Worm (Caenorhabditis elegans) whole organism, young adult: ENCODE results near the gene srg-11.
A peak's percentile ranks its signal among the peaks of the same experiment; 100 is the strongest.

Experiments used
- B0019.2 ChIP-seq: fragments of 200-800 bp; sonication (Bioruptor generic); conservative IDR thresholded peaks from 2 replicates; pipeline ENCODE4 v1.3.6; 2022; ENCODE audit warnings: missing genetic modification reagents, missing genetic modification characterization, missing compliant biosample characterization
- B0261.1 ChIP-seq: sonication (generic microtip); optimal IDR thresholded peaks from 2 replicates; lab custom pipeline; 2016; ENCODE audit warnings: mild to moderate bottlenecking, missing genetic modification characterization, moderate library complexity, missing compliant biosample characterization
- C06A6.2 ChIP-seq: fragments of 200-800 bp; sonication (Bioruptor generic); conservative IDR thresholded peaks from 2 replicates; pipeline ENCODE4 v1.3.6; 2022; ENCODE audit warnings: missing genetic modification characterization, missing compliant biosample characterization
- D2030.7 ChIP-seq: fragments of 200-800 bp; sonication (Bioruptor generic); IDR thresholded peaks from 2 replicates; pipeline ENCODE4 v1.3.6; 2022; ENCODE audit warnings: missing genetic modification reagents, missing genetic modification characterization, missing compliant biosample characterization
- F10E7.11 ChIP-seq: sonication (generic microtip); optimal IDR thresholded peaks from 2 replicates; lab custom pipeline; 2017; ENCODE audit warnings: mild to moderate bottlenecking, missing genetic modification characterization, moderate library complexity, missing compliant biosample characterization
- F33H1.4 ChIP-seq: fragments of 200-800 bp; sonication (Bioruptor generic); IDR thresholded peaks from 2 replicates; pipeline ENCODE4 v1.3.6; 2022; ENCODE audit warnings: missing genetic modification reagents, missing genetic modification characterization, missing compliant biosample characterization
- F39B2.1 ChIP-seq: fragments of 200-800 bp; sonication (Bioruptor generic); IDR thresholded peaks from 2 replicates; pipeline ENCODE4 v1.3.6; 2022; ENCODE audit warnings: missing genetic modification reagents, missing genetic modification characterization, missing compliant biosample characterization
- F52B5.7 ChIP-seq: sonication (generic microtip); optimal IDR thresholded peaks from 2 replicates; lab custom pipeline; 2016; ENCODE audit warnings: mild to moderate bottlenecking, missing genetic modification characterization, missing compliant biosample characterization
- F57A8.1 ChIP-seq: fragments of 200-800 bp; sonication (Bioruptor generic); optimal IDR thresholded peaks from 2 replicates; lab custom pipeline; 2018; ENCODE audit warnings: mild to moderate bottlenecking, missing genetic modification characterization, moderate library complexity, missing compliant biosample characterization
- K12H6.12 ChIP-seq: fragments of 200-800 bp; sonication (Bioruptor generic); optimal IDR thresholded peaks from 2 replicates; lab custom pipeline; 2018; ENCODE audit warnings: mild to moderate bottlenecking, missing genetic modification characterization, missing compliant biosample characterization
- aptf-3 ChIP-seq: fragments of 200-800 bp; sonication (Bioruptor generic); IDR thresholded peaks from 2 replicates; pipeline ENCODE4 v1.3.6; 2022; ENCODE audit warnings: missing genetic modification characterization, missing compliant biosample characterization
- athp-1 ChIP-seq: sonication (generic microtip); optimal IDR thresholded peaks from 2 replicates; lab custom pipeline; 2017; ENCODE audit warnings: mild to moderate bottlenecking, missing genetic modification characterization, missing compliant biosample characterization
- attf-5 ChIP-seq: fragments of 200-800 bp; sonication (Bioruptor generic); optimal IDR thresholded peaks from 2 replicates; lab custom pipeline; 2018; ENCODE audit warnings: mild to moderate bottlenecking, missing genetic modification characterization, missing compliant biosample characterization
- attf-6 ChIP-seq: fragments of 200-800 bp; sonication (Bioruptor generic); IDR thresholded peaks from 2 replicates; pipeline ENCODE4 v1.3.6; 2022; ENCODE audit warnings: missing genetic modification reagents, missing genetic modification characterization, missing compliant biosample characterization
- ceh-100 ChIP-seq: fragments of 200-800 bp; sonication (Bioruptor generic); IDR thresholded peaks from 2 replicates; pipeline ENCODE4 v1.3.6; 2022; ENCODE audit warnings: missing genetic modification reagents, missing genetic modification characterization, missing compliant biosample characterization
- ceh-27 ChIP-seq: fragments of 200-800 bp; sonication (Bioruptor generic); optimal IDR thresholded peaks from 2 replicates; lab custom pipeline; 2018; ENCODE audit warnings: mild to moderate bottlenecking, missing genetic modification characterization, moderate library complexity, missing compliant biosample characterization
- egl-44 ChIP-seq: fragments of 200-800 bp; sonication (Bioruptor generic); IDR thresholded peaks from 2 replicates; pipeline ENCODE4 v1.3.6; 2022; ENCODE audit warnings: missing genetic modification reagents, missing genetic modification characterization, missing compliant biosample characterization
- egrh-3 ChIP-seq: fragments of 200-800 bp; sonication (Bioruptor generic); IDR thresholded peaks from 2 replicates; pipeline ENCODE4 v1.3.6; 2022; ENCODE audit warnings: missing genetic modification reagents, missing genetic modification characterization, missing compliant biosample characterization
- gei-17 ChIP-seq: fragments of 200-800 bp; sonication (Bioruptor generic); optimal IDR thresholded peaks from 2 replicates; lab custom pipeline; 2018; ENCODE audit warnings: mild to moderate bottlenecking, missing genetic modification characterization, missing compliant biosample characterization
- hlh-12 ChIP-seq: sonication (generic microtip); optimal IDR thresholded peaks from 2 replicates; lab custom pipeline; 2016; ENCODE audit warnings: missing genetic modification characterization, missing compliant biosample characterization
- hlh-26 ChIP-seq: fragments of 200-800 bp; sonication (Bioruptor generic); conservative IDR thresholded peaks from 2 replicates; pipeline ENCODE4 v1.3.6; 2022; ENCODE audit warnings: missing genetic modification reagents, missing genetic modification characterization, missing compliant biosample characterization
- hmg-1.2 ChIP-seq: fragments of 200-800 bp; sonication (Bioruptor generic); IDR thresholded peaks from 2 replicates; pipeline ENCODE4 v1.3.6; 2022; ENCODE audit warnings: missing genetic modification reagents, missing genetic modification characterization, missing compliant biosample characterization
- lin-26 ChIP-seq: fragments of 200-800 bp; sonication (Bioruptor generic); IDR thresholded peaks from 2 replicates; pipeline ENCODE4 v1.3.6; 2022; ENCODE audit warnings: missing genetic modification reagents, missing genetic modification characterization, missing compliant biosample characterization
- lin-35 ChIP-seq, 3 experiments: fragments of 150-350 bp in 2 of 3; sonication (generic microtip) in 1 of 3; optimal IDR thresholded peaks; 2 replicates each; lab custom pipeline; 2014 to 2018; ENCODE audit warnings: missing biosample characterization in 3 of 3, missing genetic modification characterization in 3 of 3, missing genetic modification reagents in 3 of 3
- lir-1 ChIP-seq: fragments of 200-800 bp; sonication (Bioruptor generic); conservative IDR thresholded peaks from 2 replicates; pipeline ENCODE4 v1.3.6; 2022; ENCODE audit warnings: missing genetic modification reagents, missing genetic modification characterization, missing compliant biosample characterization
- madf-10 ChIP-seq: sonication (generic microtip); optimal IDR thresholded peaks from 2 replicates; lab custom pipeline; 2016; ENCODE audit warnings: mild to moderate bottlenecking, missing genetic modification characterization, missing compliant biosample characterization
- mcd-1 ChIP-seq: fragments of 200-800 bp; sonication (Bioruptor generic); IDR thresholded peaks from 2 replicates; pipeline ENCODE4 v1.3.6; 2022; ENCODE audit warnings: missing genetic modification reagents, missing genetic modification characterization, missing compliant biosample characterization
- nfya-1 ChIP-seq: sonication (generic microtip); optimal IDR thresholded peaks from 2 replicates; lab custom pipeline; 2017; ENCODE audit warnings: antibody characterized with exemption, missing compliant biosample characterization, missing genetic modification characterization, borderline replicate concordance; ENCODE audit not compliant: insufficient read depth
- nhr-80 ChIP-seq: sonication (generic microtip); optimal IDR thresholded peaks from 2 replicates; lab custom pipeline; 2016; ENCODE audit warnings: missing genetic modification characterization, missing compliant biosample characterization
- snpc-1.1 ChIP-seq: sonication (generic microtip); optimal IDR thresholded peaks from 2 replicates; lab custom pipeline; 2017; ENCODE audit warnings: missing genetic modification characterization, mild to moderate bottlenecking, missing compliant biosample characterization, antibody characterized with exemption, moderate library complexity, missing genotype, missing genetic modification reagents; ENCODE audit not compliant: insufficient read depth
- snpc-1.3 ChIP-seq: sonication (generic microtip); optimal IDR thresholded peaks from 2 replicates; lab custom pipeline; 2017; ENCODE audit warnings: missing genetic modification characterization, mild to moderate bottlenecking, missing compliant biosample characterization, antibody characterized with exemption, moderate library complexity, missing genotype, missing genetic modification reagents; ENCODE audit not compliant: insufficient read depth
- tbp1 ChIP-seq: fragments of 200-800 bp; sonication (Bioruptor generic); optimal IDR thresholded peaks from 2 replicates; lab custom pipeline; 2018; ENCODE audit warnings: mild to moderate bottlenecking, missing genetic modification characterization, missing compliant biosample characterization
- tbx-9 ChIP-seq: sonication (generic microtip); optimal IDR thresholded peaks from 2 replicates; lab custom pipeline; 2016; ENCODE audit warnings: borderline replicate concordance, missing genetic modification characterization, inconsistent platforms, missing compliant biosample characterization
- ztf-18 ChIP-seq: sonication (generic microtip); optimal IDR thresholded peaks from 2 replicates; lab custom pipeline; 2016; ENCODE audit warnings: missing genotype, mild to moderate bottlenecking, missing genetic modification characterization, missing compliant biosample characterization
- ztf-3 ChIP-seq: fragments of 200-800 bp; sonication (Bioruptor generic); optimal IDR thresholded peaks from 2 replicates; lab custom pipeline; 2018; ENCODE audit warnings: mild to moderate bottlenecking, missing genetic modification characterization, missing compliant biosample characterization

The srg-11 gene

DNA sequence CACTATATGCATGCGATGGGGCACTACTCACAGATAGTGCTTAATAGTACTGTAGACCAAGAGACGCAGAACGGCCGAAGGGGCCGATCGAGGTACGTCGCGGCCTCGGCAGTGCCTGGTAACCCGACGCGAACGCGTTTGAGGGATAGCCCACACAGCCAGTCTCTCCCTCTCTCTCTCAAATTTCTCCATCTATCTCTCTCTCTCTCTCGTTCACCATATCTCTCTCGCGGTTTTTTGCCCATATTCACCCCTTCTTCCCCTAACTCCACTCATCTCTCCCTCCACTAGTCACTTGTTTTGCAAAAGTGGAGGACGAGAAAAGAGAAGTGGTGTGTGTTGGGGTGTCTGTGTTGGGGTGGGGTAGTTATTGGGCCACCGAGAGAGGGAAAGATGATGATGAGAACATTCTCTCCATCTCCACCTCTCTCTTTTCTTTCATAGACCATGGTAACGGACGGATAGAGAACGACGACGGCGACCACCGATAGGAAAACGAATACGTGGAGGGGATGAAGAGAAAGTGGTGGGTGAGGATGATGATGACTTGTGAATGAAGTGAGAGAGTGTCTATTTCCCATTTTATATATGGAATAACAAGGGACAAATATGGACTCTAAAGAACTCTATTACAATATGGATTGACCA, 12.9 kb upstream of the srg-11 start:
- TF ChIP-seq gei-17 (GFP tag; lab: Kevin White, UChicago) = no peak
- no peak for TF ChIP-seq hlh-26
- TF ChIP-seq lin-26 (GFP tag; lab: Robert Waterston, UW) = no peak
- no peak for TF ChIP-seq hlh-12 (tag; lab: Kevin White, UChicago)
- TF ChIP-seq athp-1 (tag; lab: Kevin White, UChicago) = no peak
- no peak for TF ChIP-seq ztf-18 (tag; lab: Kevin White, UChicago)
- no peak for TF ChIP-seq ceh-100 (GFP tag; lab: Robert Waterston, UW)
- TF ChIP-seq B0261.1 = no peak
- no peak for TF ChIP-seq tbp1
- TF ChIP-seq hmg-1.2 (GFP tag; lab: Robert Waterston, UW) = peak; percentile 54; the same call in 1 of the 2 replicates
- peak; percentile 26; the same call in 1 of the 2 replicates for TF ChIP-seq lir-1 (GFP tag; lab: Robert Waterston, UW)
- TF ChIP-seq egl-44 (GFP tag; lab: Robert Waterston, UW) = no peak
- no peak for TF ChIP-seq lin-35 (GFP tag; optimal IDR thresholded peaks at IDR 0.05; lab: Kevin White, UChicago)
- peak; percentile 86 for TF ChIP-seq ceh-27 (GFP tag; lab: Kevin White, UChicago)
- TF ChIP-seq snpc-1.1 (tag; lab: Kevin White, UChicago) = no peak
- no peak for TF ChIP-seq F10E7.11
- no peak for TF ChIP-seq F52B5.7 (tag; lab: Kevin White, UChicago)
- no peak for TF ChIP-seq B0019.2 (GFP tag; lab: Robert Waterston, UW)
- TF ChIP-seq attf-5 (GFP tag; lab: Kevin White, UChicago) = peak; percentile 6
- no peak for TF ChIP-seq F33H1.4 (GFP tag; lab: Robert Waterston, UW)

DNA sequence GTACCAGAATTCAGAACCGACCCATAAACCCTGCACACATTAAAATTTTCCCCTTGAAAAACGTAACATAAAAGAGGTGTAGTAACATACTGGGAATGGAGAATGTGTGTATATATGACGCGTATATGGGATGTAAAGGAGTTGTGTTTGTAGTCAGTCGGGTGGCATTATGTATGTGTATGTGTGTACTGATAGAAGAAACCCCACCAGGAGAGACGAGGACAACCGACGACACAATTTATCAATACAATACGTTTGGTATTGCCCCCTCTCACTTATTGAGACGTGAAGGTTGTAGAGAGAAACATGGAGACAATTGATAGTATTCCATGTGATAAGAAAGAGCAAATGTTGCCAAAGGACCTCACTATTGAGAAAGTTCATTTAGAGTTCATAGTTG, 11.7 kb upstream of the srg-11 start:
- TF ChIP-seq D2030.7 (GFP tag; lab: Robert Waterston, UW) (no peak), ztf-3 (no peak), aptf-3 (GFP tag; lab: Robert Waterston, UW) (no peak), nhr-80 (tag; lab: Kevin White, UChicago) (peak; percentile 23)

DNA sequence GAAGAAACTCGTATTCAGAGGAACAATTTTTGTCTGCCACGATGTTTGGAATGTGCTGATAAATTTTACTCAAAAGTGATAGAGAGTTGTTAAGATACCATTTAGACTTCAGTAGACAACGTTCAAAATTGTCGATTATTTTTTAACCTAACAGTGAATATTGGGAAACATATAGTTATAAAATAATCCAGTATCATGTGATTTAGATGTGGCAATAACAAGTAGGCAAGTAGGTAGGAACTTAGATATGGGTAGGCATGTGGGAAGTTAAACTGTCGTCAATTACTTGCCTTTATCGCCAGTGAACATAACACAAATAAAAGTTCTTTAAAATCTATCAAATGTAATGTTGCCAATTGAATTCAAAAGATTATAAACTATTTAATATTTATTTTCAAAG, 8.3 kb upstream of the srg-11 start, which contains the start of gene T23F11.11:
TSS of gene T23F11.11 (minus strand) at position 101 of the 400 bp plus-strand sequence.
- no peak for TF ChIP-seq C06A6.2 (GFP tag; lab: Robert Waterston, UW)
- no peak for TF ChIP-seq tbx-9 (tag; lab: Kevin White, UChicago)
- no peak for TF ChIP-seq egrh-3
- no peak for TF ChIP-seq snpc-1.3 (tag; lab: Kevin White, UChicago)
- no peak for TF ChIP-seq attf-6 (GFP tag; lab: Robert Waterston, UW)
- TF ChIP-seq F10E7.11 = no peak

DNA sequence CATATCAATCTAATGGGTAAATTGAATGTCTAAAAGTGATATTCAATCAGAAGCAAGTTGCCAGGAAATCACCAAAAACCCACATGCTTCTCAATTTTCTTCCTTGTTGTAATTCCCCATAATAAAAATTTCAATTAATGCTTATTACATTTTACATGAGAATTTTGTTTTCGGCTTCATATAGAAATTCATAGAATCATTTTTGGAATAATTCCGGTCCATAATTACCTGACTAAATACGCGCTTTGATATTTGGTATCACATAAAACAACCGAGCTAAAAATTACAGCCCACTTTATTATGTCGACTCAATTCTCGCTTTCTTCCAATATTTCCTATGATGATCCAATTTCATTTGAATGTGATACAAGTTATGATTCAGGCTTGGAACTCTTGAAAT, 7.9 kb upstream of the srg-11 start, which contains the start of gene srg-13:
TSS of gene srg-13 (plus strand) at position 301 of the 400 bp plus-strand sequence.
- no peak for TF ChIP-seq K12H6.12 (tag; lab: Kevin White, UChicago)
- no peak for TF ChIP-seq tbx-9 (tag; lab: Kevin White, UChicago)
- no peak for TF ChIP-seq nfya-1
- no peak for TF ChIP-seq mcd-1 (GFP tag; lab: Robert Waterston, UW)
- no peak for TF ChIP-seq F39B2.1
- TF ChIP-seq F57A8.1 = no peak
- TF ChIP-seq F10E7.11 = no peak
- no peak for TF ChIP-seq gei-17 (GFP tag; lab: Kevin White, UChicago)
- no peak for TF ChIP-seq F33H1.4 (GFP tag; lab: Robert Waterston, UW)
- no peak for TF ChIP-seq madf-10 (tag; lab: Kevin White, UChicago)
